Fruit fly (Drosophila melanogaster) whole organism, pupa: ENCODE data around the gene pont.

Experiments
- CG10348 ChIP-seq: fragments of 200-800 bp; sonication (Bioruptor generic); IDR thresholded peaks from 2 replicates; pipeline ENCODE4 v1.3.6; 2022; ENCODE audit warnings: missing biosample characterization, missing genetic modification characterization
- CG12605 ChIP-seq: fragments of 200-800 bp; sonication (Bioruptor generic); IDR thresholded peaks from 2 replicates; pipeline ENCODE4 v1.3.6; 2022; ENCODE audit warnings: missing biosample characterization, missing genetic modification characterization
- CG13204 ChIP-seq: fragments of 200-800 bp; sonication (Bioruptor generic); optimal IDR thresholded peaks from 2 replicates; lab custom pipeline; 2018; ENCODE audit warnings: missing biosample characterization, mild to moderate bottlenecking, missing genetic modification characterization, moderate library complexity
- CG14655 ChIP-seq: fragments of 200-800 bp; sonication (Bioruptor generic); optimal IDR thresholded peaks from 3 replicates; lab custom pipeline; 2017; ENCODE audit warnings: mild to moderate bottlenecking, missing biosample characterization, missing genetic modification reagents, missing genetic modification characterization
- CG15710 ChIP-seq: fragments of 200-800 bp; sonication (Bioruptor generic); optimal IDR thresholded peaks from 2 replicates; lab custom pipeline; 2018; ENCODE audit warnings: missing biosample characterization, mild to moderate bottlenecking, missing genetic modification characterization, moderate library complexity
- CG32121 ChIP-seq: fragments of 200-800 bp; sonication (Bioruptor generic); IDR thresholded peaks from 2 replicates; pipeline ENCODE4 v1.3.6; 2022; ENCODE audit warnings: missing biosample characterization, missing genetic modification characterization
- CG34367 ChIP-seq: fragments of 200-800 bp; sonication (Bioruptor generic); optimal IDR thresholded peaks from 2 replicates; lab custom pipeline; 2018; ENCODE audit warnings: missing biosample characterization, mild to moderate bottlenecking, missing genetic modification characterization
- CG8159 ChIP-seq: fragments of 200-800 bp; sonication (Bioruptor generic); optimal IDR thresholded peaks from 3 replicates; lab custom pipeline; 2018; ENCODE audit warnings: missing biosample characterization, mild to moderate bottlenecking, missing genetic modification characterization, moderate library complexity
- D1 ChIP-seq: fragments of 200-800 bp; sonication (Bioruptor generic); optimal IDR thresholded peaks from 2 replicates; lab custom pipeline; 2018; ENCODE audit warnings: missing biosample characterization, mild to moderate bottlenecking, missing genetic modification characterization, moderate library complexity
- EcR ChIP-seq: fragments of 200-800 bp; sonication (Bioruptor generic); optimal IDR thresholded peaks from 3 replicates; lab custom pipeline; 2019; ENCODE audit warnings: missing biosample characterization, missing genetic modification characterization, mild to moderate bottlenecking, moderate library complexity, missing genetic modification reagents
- Ets98B ChIP-seq: fragments of 200-800 bp; sonication (Bioruptor generic); IDR thresholded peaks from 2 replicates; pipeline ENCODE4 v1.3.6; 2022; ENCODE audit warnings: missing biosample characterization, missing genetic modification characterization
- Pif1A ChIP-seq: fragments of 200-800 bp; sonication (Bioruptor generic); optimal IDR thresholded peaks from 3 replicates; lab custom pipeline; 2016; ENCODE audit warnings: missing biosample characterization, missing genetic modification characterization
- Pif1B ChIP-seq: fragments of 200-800 bp; sonication (Bioruptor generic); optimal IDR thresholded peaks from 3 replicates; lab custom pipeline; 2016; ENCODE audit warnings: missing biosample characterization, missing genetic modification characterization
- Snoo ChIP-seq: fragments of 200-800 bp; sonication (Bioruptor generic); optimal IDR thresholded peaks from 3 replicates; lab custom pipeline; 2017; ENCODE audit warnings: missing biosample characterization, mild to moderate bottlenecking, missing genetic modification characterization, inconsistent platforms
- fd96Ca ChIP-seq: fragments of 200-800 bp; sonication (Bioruptor generic); IDR thresholded peaks from 3 replicates; pipeline ENCODE4 v1.3.6; 2022; ENCODE audit warnings: missing biosample characterization, missing genetic modification characterization
- gl ChIP-seq: fragments of 200-800 bp; sonication (Bioruptor generic); optimal IDR thresholded peaks from 2 replicates; lab custom pipeline; 2018; ENCODE audit warnings: missing biosample characterization, mild to moderate bottlenecking, missing genetic modification characterization
- rn ChIP-seq: fragments of 200-800 bp; sonication (Bioruptor generic); IDR thresholded peaks from 2 replicates; pipeline ENCODE4 v1.3.6; 2022; ENCODE audit warnings: missing biosample characterization, missing genetic modification characterization

The pont gene

DNA sequence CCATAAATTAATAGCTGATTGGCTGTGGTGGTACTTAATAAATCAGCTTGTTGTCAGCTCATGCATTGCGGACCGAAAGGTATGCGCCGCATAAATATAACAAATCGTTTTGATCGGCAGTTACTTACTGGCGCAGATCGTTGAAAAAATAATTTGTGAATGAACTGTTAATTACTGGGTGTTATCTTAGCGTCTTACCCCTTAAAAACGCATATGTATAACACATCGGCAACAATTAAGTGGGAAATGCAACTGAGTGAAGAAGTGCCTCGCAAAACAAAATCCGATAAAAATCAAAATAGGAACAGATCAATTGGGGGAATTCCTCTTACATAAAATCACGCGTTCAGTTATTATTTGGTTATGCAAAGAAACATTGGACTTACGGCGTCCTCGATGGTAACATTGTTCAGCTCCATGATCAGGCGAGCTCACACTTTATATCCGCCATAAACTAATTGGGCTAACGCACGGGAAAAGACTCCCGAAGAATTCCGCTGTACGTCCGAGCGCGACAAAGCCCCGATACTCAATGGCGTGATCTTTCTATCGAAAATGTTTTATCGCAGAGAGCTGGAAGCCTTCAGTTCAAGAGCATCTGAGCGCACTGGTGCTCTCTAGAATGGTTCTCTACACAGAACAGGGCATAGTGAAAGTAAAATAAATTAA is 49.3 kb downstream of the pont start, which contains the start of gene CG6293:
Gene CG6293 (minus strand): TSS at position 538 of the 669 bp plus-strand sequence.
- TF ChIP-seq CG32121 (no peak), fd96Ca (GFP tag; lab: Robert Waterston, UW) (no peak; the same call in 2 of the 3 replicates), CG8159 (tag; lab: Kevin White, UChicago) (no peak)

- no peak for TF ChIP-seq CG13204 (GFP tag; lab: Kevin White, UChicago)
- TF ChIP-seq CG34367 (tag; lab: Kevin White, UChicago), result no peak
- no peak for TF ChIP-seq Snoo (tag; lab: Kevin White, UChicago)
- no peak for TF ChIP-seq CG10348 (GFP tag; lab: Robert Waterston, UW)
- TF ChIP-seq fd96Ca (GFP tag; lab: Robert Waterston, UW), result no peak
- no peak for TF ChIP-seq CG15710 (tag; lab: Kevin White, UChicago)
- no peak for TF ChIP-seq CG12605
- no peak for TF ChIP-seq Pif1B (GFP tag; lab: Kevin White, UChicago)
- no peak for TF ChIP-seq D1
- TF ChIP-seq Ets98B (GFP tag; lab: Robert Waterston, UW), result no peak
- TF ChIP-seq EcR (GFP tag; lab: Kevin White, UChicago), result no peak
- TF ChIP-seq CG8159 (tag; lab: Kevin White, UChicago), result no peak
- no peak for TF ChIP-seq Pif1A (GFP tag; lab: Kevin White, UChicago)
- TF ChIP-seq gl (tag; lab: Kevin White, UChicago), result no peak
- TF ChIP-seq rn, result no peak
- no peak for TF ChIP-seq CG14655
- no peak for TF ChIP-seq CG32121
These were observed 49.8 kb downstream of the pont start for dm6 chr3R:10311745-10312088.
